Fruit fly (Drosophila melanogaster) whole organism, embryonic: ENCODE data around the gene PpV.

Experiments
- ATbp ChIP-seq: fragments of 200-800 bp; sonication (Bioruptor generic); optimal IDR thresholded peaks from 2 replicates; lab custom pipeline; 2017; ENCODE audit warnings: missing biosample characterization, mild to moderate bottlenecking, missing genetic modification characterization, missing genetic modification reagents
- Atf-2 ChIP-seq: fragments of 200-800 bp; sonication (Bioruptor generic); optimal IDR thresholded peaks from 2 replicates; lab custom pipeline; 2016; ENCODE audit warnings: missing biosample characterization, missing genetic modification characterization
- Awh ChIP-seq: fragments of 200-800 bp; sonication (Bioruptor generic); IDR thresholded peaks from 2 replicates; pipeline ENCODE4, ENCODE4 v1.3.6; 2022; ENCODE audit warnings: missing biosample characterization, missing genetic modification characterization
- CG10147 ChIP-seq: fragments of 200-800 bp; sonication (Bioruptor generic); optimal IDR thresholded peaks from 2 replicates; lab custom pipeline; 2019; ENCODE audit warnings: missing biosample characterization, mild to moderate bottlenecking, missing genetic modification characterization, moderate library complexity
- CG10979 ChIP-seq: fragments of 200-800 bp; sonication (Bioruptor generic); optimal IDR thresholded peaks from 2 replicates; lab custom pipeline; 2018; ENCODE audit warnings: missing biosample characterization, mild to moderate bottlenecking, missing genetic modification characterization, moderate library complexity
- CG11093 ChIP-seq: fragments of 200-800 bp; sonication (Bioruptor generic); IDR thresholded peaks from 3 replicates; pipeline ENCODE4 v1.3.6; 2022; ENCODE audit warnings: missing biosample characterization, missing genetic modification characterization
- CG15479 ChIP-seq: fragments of 200-800 bp; sonication (Bioruptor generic); optimal IDR thresholded peaks from 3 replicates; lab custom pipeline; 2019; ENCODE audit warnings: missing biosample characterization, mild to moderate bottlenecking, missing genetic modification characterization, moderate library complexity
- CG17328 ChIP-seq: fragments of 200-800 bp; sonication (Bioruptor generic); IDR thresholded peaks from 2 replicates; pipeline ENCODE4 v1.3.6; 2022; ENCODE audit warnings: missing biosample characterization, missing genetic modification characterization
- CG2120 ChIP-seq: fragments of 200-800 bp; sonication (Bioruptor generic); optimal IDR thresholded peaks from 3 replicates; lab custom pipeline; 2016; ENCODE audit warnings: missing biosample characterization, missing genetic modification characterization
- CG31388 ChIP-seq: fragments of 200-800 bp; sonication (Bioruptor generic); optimal IDR thresholded peaks from 2 replicates; lab custom pipeline; 2016; ENCODE audit warnings: missing biosample characterization, missing genetic modification characterization
- CG4820 ChIP-seq: fragments of 200-800 bp; sonication (Bioruptor generic); optimal IDR thresholded peaks from 3 replicates; lab custom pipeline; 2016; ENCODE audit warnings: missing biosample characterization, missing genetic modification characterization
- CG5245 ChIP-seq: fragments of 200-800 bp; sonication (Bioruptor generic); optimal IDR thresholded peaks from 3 replicates; lab custom pipeline; 2016; ENCODE audit warnings: missing biosample characterization, missing genetic modification characterization
- CG6175 ChIP-seq: fragments of 200-800 bp; sonication (Bioruptor generic); IDR thresholded peaks from 3 replicates; pipeline ENCODE4 v1.3.6; 2022; ENCODE audit warnings: missing biosample characterization, missing genetic modification characterization
- CG6272 ChIP-seq: fragments of 200-800 bp; sonication (Bioruptor generic); IDR thresholded peaks from 2 replicates; pipeline ENCODE4 v1.3.6; 2022; ENCODE audit warnings: missing biosample characterization, missing genetic modification characterization
- CG6683 ChIP-seq: fragments of 200-800 bp; sonication (Bioruptor generic); optimal IDR thresholded peaks from 2 replicates; lab custom pipeline; 2017; ENCODE audit warnings: missing biosample characterization, mild to moderate bottlenecking, missing genetic modification characterization, missing genetic modification reagents
- CG7271 ChIP-seq: fragments of 200-800 bp; sonication (Bioruptor generic); optimal IDR thresholded peaks from 2 replicates; lab custom pipeline; 2018; ENCODE audit warnings: missing biosample characterization, mild to moderate bottlenecking, missing genetic modification characterization, moderate library complexity
- CG8089 ChIP-seq: fragments of 200-800 bp; sonication (Bioruptor generic); optimal IDR thresholded peaks from 3 replicates; lab custom pipeline; 2016; ENCODE audit warnings: missing biosample characterization, missing genetic modification characterization
- CG8388 ChIP-seq: fragments of 200-800 bp; sonication (Bioruptor generic); optimal IDR thresholded peaks from 2 replicates; lab custom pipeline; 2019; ENCODE audit warnings: missing biosample characterization, mild to moderate bottlenecking, missing genetic modification characterization, moderate library complexity
- CG8478 ChIP-seq: fragments of >200 bp; optimal IDR thresholded peaks from 2 replicates; lab custom pipeline; 2018
- CG8765 ChIP-seq: fragments of 200-800 bp; sonication (Bioruptor generic); IDR thresholded peaks from 2 replicates; pipeline ENCODE4 v1.3.6; 2022; ENCODE audit warnings: missing biosample characterization, missing genetic modification characterization
- CkIIα-i1 ChIP-seq: fragments of 200-800 bp; sonication (Bioruptor generic); IDR thresholded peaks from 2 replicates; pipeline ENCODE4 v1.3.6; 2022; ENCODE audit warnings: missing biosample characterization, missing genetic modification characterization
- Dp ChIP-seq: fragments of 200-800 bp; sonication (Bioruptor generic); optimal IDR thresholded peaks from 2 replicates; lab custom pipeline; 2018; ENCODE audit warnings: missing biosample characterization, mild to moderate bottlenecking, missing genetic modification characterization, moderate library complexity
- Drgx ChIP-seq: fragments of 200-800 bp; sonication (Bioruptor generic); IDR thresholded peaks from 2 replicates; pipeline ENCODE4 v1.3.6; 2022; ENCODE audit warnings: missing biosample characterization, missing genetic modification characterization
- ERR ChIP-seq: fragments of 200-800 bp; sonication (Bioruptor generic); optimal IDR thresholded peaks from 2 replicates; lab custom pipeline; 2016; ENCODE audit warnings: missing biosample characterization, missing genetic modification characterization
- H15 ChIP-seq: fragments of 200-800 bp; sonication (Bioruptor generic); IDR thresholded peaks from 3 replicates; pipeline ENCODE4 v1.3.6; 2022; ENCODE audit warnings: missing biosample characterization, missing genetic modification characterization
- MBD-R2 ChIP-seq: fragments of 200-800 bp; sonication (Bioruptor generic); IDR thresholded peaks from 2 replicates; pipeline ENCODE4 v1.3.6; 2022; ENCODE audit warnings: missing biosample characterization, missing genetic modification characterization
- MESR4 ChIP-seq: fragments of 200-800 bp; sonication (Bioruptor generic); optimal IDR thresholded peaks from 2 replicates; lab custom pipeline; 2018; ENCODE audit warnings: missing biosample characterization, mild to moderate bottlenecking, missing genetic modification characterization, moderate library complexity
- Opbp ChIP-seq: fragments of 200-800 bp; sonication (Bioruptor generic); IDR thresholded peaks from 3 replicates; pipeline ENCODE4 v1.3.6; 2022; ENCODE audit warnings: missing biosample characterization, missing genetic modification characterization; ENCODE audit not compliant: partially characterized antibody
- Optix ChIP-seq: fragments of 200-800 bp; sonication (Bioruptor generic); IDR thresholded peaks from 3 replicates; pipeline ENCODE4 v1.3.6; 2022; ENCODE audit warnings: missing biosample characterization, missing genetic modification characterization
- ac ChIP-seq: fragments of 200-800 bp; sonication (Bioruptor generic); optimal IDR thresholded peaks from 3 replicates; lab custom pipeline; 2017; ENCODE audit warnings: missing biosample characterization, mild to moderate bottlenecking, missing genetic modification characterization
- ara ChIP-seq: fragments of 200-800 bp; sonication (Bioruptor generic); IDR thresholded peaks from 2 replicates; pipeline ENCODE4 v1.3.6; 2022; ENCODE audit warnings: missing biosample characterization, missing genetic modification characterization
- az2 ChIP-seq: fragments of 200-800 bp; sonication (Bioruptor generic); optimal IDR thresholded peaks from 3 replicates; lab custom pipeline; 2016; ENCODE audit warnings: missing biosample characterization, missing genetic modification characterization
- bab2 ChIP-seq: fragments of 200-800 bp; sonication (Bioruptor generic); optimal IDR thresholded peaks from 2 replicates; lab custom pipeline; 2016; ENCODE audit warnings: missing biosample characterization, missing genetic modification characterization
- bigmax ChIP-seq: fragments of 200-800 bp; sonication (Bioruptor generic); optimal IDR thresholded peaks from 2 replicates; lab custom pipeline; 2018; ENCODE audit warnings: missing biosample characterization, mild to moderate bottlenecking, missing genetic modification characterization
- cas ChIP-seq: fragments of 200-800 bp; sonication (Bioruptor generic); IDR thresholded peaks from 2 replicates; pipeline ENCODE4 v1.3.6; 2022; ENCODE audit warnings: missing biosample characterization, missing genetic modification characterization
- crc ChIP-seq: fragments of 200-800 bp; sonication (Bioruptor generic); optimal IDR thresholded peaks from 2 replicates; lab custom pipeline; 2016; ENCODE audit warnings: missing biosample characterization, missing genetic modification characterization
- croc ChIP-seq: fragments of 200-800 bp; sonication (Bioruptor generic); conservative IDR thresholded peaks from 3 replicates; pipeline ENCODE4 v1.3.6; 2022; ENCODE audit warnings: missing biosample characterization, missing genetic modification characterization
- danr ChIP-seq: fragments of 200-800 bp; sonication (Bioruptor generic); IDR thresholded peaks from 2 replicates; pipeline ENCODE4 v1.3.6; 2022; ENCODE audit warnings: missing biosample characterization, missing genetic modification characterization
- ems ChIP-seq: fragments of 200-800 bp; sonication (Bioruptor generic); optimal IDR thresholded peaks from 3 replicates; lab custom pipeline; 2016; ENCODE audit warnings: missing biosample characterization, missing genetic modification characterization
- eve ChIP-seq, 2 experiments: fragments of >200 bp; optimal IDR thresholded peaks; 2 replicates each; lab custom pipeline; 2017; ENCODE audit warnings: missing biosample characterization in 2 of 2, missing genetic modification characterization in 2 of 2
- grau ChIP-seq: fragments of 200-800 bp; optimal IDR thresholded peaks from 3 replicates; lab custom pipeline; 2019; ENCODE audit warnings: missing biosample characterization, mild to moderate bottlenecking, missing genetic modification characterization, moderate library complexity
- ken ChIP-seq: fragments of 200-800 bp; sonication (Bioruptor generic); IDR thresholded peaks from 3 replicates; pipeline ENCODE4 v1.3.6; 2022; ENCODE audit warnings: missing biosample characterization, missing genetic modification characterization
- pfk ChIP-seq: fragments of 200-800 bp; sonication (Bioruptor generic); optimal IDR thresholded peaks from 2 replicates; lab custom pipeline; 2018; ENCODE audit warnings: missing biosample characterization, mild to moderate bottlenecking, missing genetic modification characterization, moderate library complexity
- row ChIP-seq: fragments of 200-800 bp; sonication (Bioruptor generic); IDR thresholded peaks from 3 replicates; pipeline ENCODE4 v1.3.6; 2022; ENCODE audit warnings: missing biosample characterization, missing genetic modification characterization
- salm ChIP-seq: fragments of 200-800 bp; sonication (Bioruptor generic); optimal IDR thresholded peaks from 2 replicates; lab custom pipeline; 2018; ENCODE audit warnings: missing biosample characterization, mild to moderate bottlenecking, missing genetic modification characterization
- sc ChIP-seq, 3 experiments: fragments of >200 bp in 2 of 3; fragments of 200-800 bp in 1 of 3; sonication (Bioruptor generic) in 1 of 3; optimal IDR thresholded peaks; 2 replicates in 2 of 3; 3 replicates in 1 of 3; lab custom pipeline; 2017; ENCODE audit warnings: mild to moderate bottlenecking in 1 of 3, missing biosample characterization in 1 of 3, missing genetic modification characterization in 1 of 3, missing genetic modification reagents in 1 of 3
- tap ChIP-seq: fragments of 200-800 bp; optimal IDR thresholded peaks from 3 replicates; lab custom pipeline; 2019; ENCODE audit warnings: missing biosample characterization, mild to moderate bottlenecking, missing genetic modification characterization, moderate library complexity
- toy ChIP-seq: fragments of 200-800 bp; sonication (Bioruptor generic); IDR thresholded peaks from 2 replicates; pipeline ENCODE4 v1.3.6; 2022; ENCODE audit warnings: missing biosample characterization, missing genetic modification characterization
- vnd ChIP-seq: fragments of 200-800 bp; sonication (Bioruptor generic); IDR thresholded peaks from 3 replicates; pipeline ENCODE4 v1.3.6; 2022; ENCODE audit warnings: missing biosample characterization, missing genetic modification characterization; ENCODE audit not compliant: partially characterized antibody
- z ChIP-seq: fragments of 200-800 bp; sonication (Bioruptor generic); IDR thresholded peaks from 3 replicates; pipeline ENCODE4 v1.3.6; 2022; ENCODE audit warnings: missing biosample characterization, missing genetic modification characterization

PpV gene

DNA sequence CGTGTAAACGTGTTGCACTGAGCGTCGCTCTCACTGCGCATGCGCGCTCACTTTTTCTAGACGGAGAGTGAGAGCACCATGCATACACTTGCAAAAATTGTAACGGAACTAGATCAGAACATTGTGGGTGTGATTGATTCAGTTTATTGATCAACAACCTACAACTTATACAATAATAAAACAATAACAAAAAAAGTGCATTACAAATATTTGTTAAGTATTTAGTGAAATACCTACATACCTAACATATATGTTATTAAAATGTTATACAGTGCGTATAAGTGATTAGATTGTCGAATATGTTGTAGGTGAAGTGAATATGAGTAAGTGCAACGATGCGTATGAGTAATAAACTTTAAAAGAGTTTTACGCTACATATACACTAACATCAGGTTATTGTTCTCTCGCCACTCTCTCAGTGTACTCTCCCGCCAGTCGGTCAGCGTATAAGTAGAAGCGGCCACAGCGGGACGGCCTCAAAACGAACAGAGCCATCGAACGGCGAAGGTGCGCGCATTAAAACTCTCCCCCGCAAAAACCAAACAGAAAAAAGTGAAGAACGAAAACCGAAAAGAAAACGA, 42.3 kb downstream of the PpV start, which contains the start of gene CG42240 (continued):
- TF ChIP-seq crc (GFP tag; lab: Kevin White, UChicago) (peak; percentile 41), CG8388 (GFP tag; lab: Kevin White, UChicago) (peak; percentile 91), CG4820 (GFP tag; lab: Kevin White, UChicago) (peak; percentile 83), z (GFP tag; lab: Robert Waterston, UW) (no peak), CG6175 (no peak), MESR4 (GFP tag; lab: Kevin White, UChicago) (peak; percentile 21), H15 (GFP tag; lab: Robert Waterston, UW) (peak; percentile 71; the same call in 2 of the 3 replicates), Atf-2 (GFP tag; lab: Kevin White, UChicago) (peak; percentile 80), CG15479 (no peak), bigmax (no peak), CG8089 (GFP tag; lab: Kevin White, UChicago) (peak; percentile 57), CG11093 (GFP tag; lab: Robert Waterston, UW) (peak; percentile 74), Awh (GFP tag; lab: Robert Waterston, UW) (peak; percentile 65; the same call in 1 of the 2 replicates), ac (peak; percentile 45), ken (GFP tag; lab: Robert Waterston, UW) (0 out of 3 replicates have a peak, but pooled peaks have one; percentile 48), toy (GFP tag; lab: Robert Waterston, UW) (0 out of 2 replicates have a peak, but pooled peaks have one; percentile 8), CG7271 (no peak), CkIIα-i1 (GFP tag; lab: Robert Waterston, UW) (no peak), tap (tag; lab: Kevin White, UChicago) (peak; percentile 86), CG2120 (GFP tag; lab: Kevin White, UChicago) (peak; percentile 88), grau (peak; percentile 92), CG10979 (tag; lab: Kevin White, UChicago) (peak; percentile 94), sc (optimal IDR thresholded peaks at IDR 0.05; lab: Kevin White, UChicago) (no peak), sc (GFP tag; optimal IDR thresholded peaks at IDR 0.05; lab: Kevin White, UChicago) (peak; percentile 92), cas (no peak), az2 (GFP tag; lab: Kevin White, UChicago) (peak; percentile 92), Dp (no peak), Opbp (GFP tag; lab: Robert Waterston, UW) (no peak), CG6272 (GFP tag; lab: Robert Waterston, UW) (peak; percentile 48; the same call in 1 of the 2 replicates), ems (GFP tag; lab: Kevin White, UChicago) (peak; percentile 88), salm (tag; lab: Kevin White, UChicago) (peak; percentile 83), pfk (GFP tag; lab: Kevin White, UChicago) (no peak), CG10147 (GFP tag; lab: Kevin White, UChicago) (peak; percentile 92), bab2 (GFP tag; lab: Kevin White, UChicago) (peak; percentile 77), eve (GFP tag; optimal IDR thresholded peaks at IDR 0.05; lab: Kevin White, UChicago) (peak in 1 of 2 experiments; percentile 99), row (peak; percentile 91), vnd (no peak), CG6683 (GFP tag; lab: Kevin White, UChicago) (peak; percentile 81), danr (GFP tag; lab: Robert Waterston, UW) (peak; percentile 71), CG8478 (lab: Kevin White, UChicago) (no peak), CG17328 (GFP tag; lab: Robert Waterston, UW) (peak; percentile 51; the same call in 1 of the 2 replicates), Optix (GFP tag; lab: Robert Waterston, UW) (no peak), ERR (GFP tag; lab: Kevin White, UChicago) (peak; percentile 48), CG8765 (GFP tag; lab: Robert Waterston, UW) (no peak), ATbp (GFP tag; lab: Kevin White, UChicago) (peak; percentile 87), CG5245 (GFP tag; lab: Kevin White, UChicago) (peak; percentile 77), ara (GFP tag; lab: Robert Waterston, UW) (peak; percentile 54; the same call in 1 of the 2 replicates), croc (GFP tag; lab: Robert Waterston, UW) (peak; percentile 82), MBD-R2 (peak; percentile 23; the same call in 1 of the 2 replicates), Drgx (GFP tag; lab: Robert Waterston, UW) (peak; percentile 89), CG31388 (GFP tag; lab: Kevin White, UChicago) (peak; percentile 81)
